Worm (Caenorhabditis elegans): ENCODE results near the gene F55C5.17.

The F55C5.17 gene

ce11 chrV:12303453-12304077 is 1.2 kb downstream of the F55C5.17 start (continued):
- TF ChIP-seq elt-2 (tag; optimal IDR thresholded peaks at IDR 0.05): peak; percentile 100
- peak; percentile 80 for TF ChIP-seq ama-1 (optimal IDR thresholded peaks at IDR 0.05)
- peak; percentile 100 for TF ChIP-seq sox-4 (tag; optimal IDR thresholded peaks at IDR 0.05)
- TF ChIP-seq syd-9 (tag; optimal IDR thresholded peaks at IDR 0.05): peak; percentile 99
- TF ChIP-seq che-1 (tag; optimal IDR thresholded peaks at IDR 0.05): peak; percentile 99
- TF ChIP-seq fkh-6 (tag; optimal IDR thresholded peaks at IDR 0.05): peak; percentile 99
- TF ChIP-seq tbx-7 (tag; optimal IDR thresholded peaks at IDR 0.05): peak; percentile 95
- peak; percentile 98 for TF ChIP-seq sox-2 (GFP tag; IDR thresholded peaks at IDR 0.05)
- TF ChIP-seq K02D7.2 (tag; optimal IDR thresholded peaks at IDR 0.05): peak; percentile 100
- peak; percentile 99 for TF ChIP-seq dve-1 (tag; optimal IDR thresholded peaks at IDR 0.05)
- TF ChIP-seq odd-2 (tag; optimal IDR thresholded peaks at IDR 0.05): peak; percentile 94
- TF ChIP-seq hlh-8 (tag; optimal IDR thresholded peaks at IDR 0.05): peak; percentile 98
- TF ChIP-seq ceh-2 (tag; optimal IDR thresholded peaks at IDR 0.05): peak; percentile 100
- TF ChIP-seq rnt-1 (tag; optimal IDR thresholded peaks at IDR 0.05): peak; percentile 99
- TF ChIP-seq lim-6 (tag; optimal IDR thresholded peaks at IDR 0.05): peak; percentile 99
- TF ChIP-seq eyg-1 (tag; optimal IDR thresholded peaks at IDR 0.05): peak; percentile 100
- peak; percentile 100 for TF ChIP-seq hlh-13 (GFP tag; optimal IDR thresholded peaks at IDR 0.05)
- TF ChIP-seq pros-1 (tag; optimal IDR thresholded peaks at IDR 0.05): peak; percentile 99
- peak; percentile 93 for TF ChIP-seq nfya-1 (tag; optimal IDR thresholded peaks at IDR 0.05)
- peak; percentile 99 for TF ChIP-seq npax-4 (tag; optimal IDR thresholded peaks at IDR 0.05)
- TF ChIP-seq Y22D7AL.16 (tag; optimal IDR thresholded peaks at IDR 0.05): peak; percentile 99
- TF ChIP-seq unc-42 (tag; optimal IDR thresholded peaks at IDR 0.05): peak; percentile 95

ce11 chrV:12305677-12306076 is 3.3 kb downstream of the F55C5.17 start:
- TF ChIP-seq eyg-1 (tag; optimal IDR thresholded peaks at IDR 0.05) (no peak), ceh-19 (GFP tag; optimal IDR thresholded peaks at IDR 0.05) (no peak), ceh-9 (tag; optimal IDR thresholded peaks at IDR 0.05) (no peak)

ce11 chrV:12307011-12307540 is 4.7 kb downstream of the F55C5.17 start, which contains the start of gene srg-45:
Gene srg-45 (plus strand): TSS chrV:12307490.
- TF ChIP-seq ceh-18 (tag; optimal IDR thresholded peaks at IDR 0.05) (no peak), pax-1 (tag; optimal IDR thresholded peaks at IDR 0.05) (no peak), pat-9 (tag; optimal IDR thresholded peaks at IDR 0.05) (no peak), C08G9.2 (tag; optimal IDR thresholded peaks at IDR 0.05) (no peak), hlh-15 (tag; optimal IDR thresholded peaks at IDR 0.05) (no peak), ahr-1 (tag; optimal IDR thresholded peaks at IDR 0.05) (no peak), ttx-3 (tag; optimal IDR thresholded peaks at IDR 0.05) (no peak)

- TF ChIP-seq sox-4 (tag; optimal IDR thresholded peaks at IDR 0.05) (no peak), unc-86 (tag; optimal IDR thresholded peaks at IDR 0.05) (no peak), nhr-232 (tag; optimal IDR thresholded peaks at IDR 0.05) (no peak), nhr-11 (tag; optimal IDR thresholded peaks at IDR 0.05) (no peak)
Measured at ce11 chrV:12310256-12310655, 7.9 kb downstream of the F55C5.17 start, which contains the start of gene hpo-30. Gene hpo-30 (minus strand): TSS chrV:12310356.

ce11 chrV:12314413-12314812 is 12.1 kb downstream of the F55C5.17 start:
- TF ChIP-seq ceh-2 (tag; optimal IDR thresholded peaks at IDR 0.05): no peak
- no peak for TF ChIP-seq mec-3 (tag; optimal IDR thresholded peaks at IDR 0.05; ENCODE audit: borderline replicate concordance)
- TF ChIP-seq T23F11.4 (GFP tag; optimal IDR thresholded peaks at IDR 0.05): no peak
- TF ChIP-seq sox-4 (tag; optimal IDR thresholded peaks at IDR 0.05): no peak
- TF ChIP-seq eyg-1 (tag; optimal IDR thresholded peaks at IDR 0.05): no peak
- no peak for TF ChIP-seq ceh-6 (GFP tag; optimal IDR thresholded peaks at IDR 0.05)
- no peak for TF ChIP-seq ztf-16 (tag; optimal IDR thresholded peaks at IDR 0.05)
- peak; percentile 59 for TF ChIP-seq unc-42 (tag; optimal IDR thresholded peaks at IDR 0.05)

Data from whole organism, late embryonic.